Worm (Caenorhabditis elegans) whole organism, L3 larva: ENCODE measurements around the gene trim-21.

Experiments used
- ama-1 ChIP-seq: fragments of 150-350 bp; optimal IDR thresholded peaks from 2 replicates; lab custom pipeline; 2018
- ceh-28 ChIP-seq: fragments of 150-350 bp; optimal IDR thresholded peaks from 2 replicates; lab custom pipeline; 2014; ENCODE audit warnings: missing biosample characterization, missing genetic modification reagents, missing genetic modification characterization
- daf-12 ChIP-seq: fragments of 150-350 bp; optimal IDR thresholded peaks from 2 replicates; lab custom pipeline; 2014; ENCODE audit warnings: missing biosample characterization, missing genetic modification reagents, missing genetic modification characterization
- lin-15B ChIP-seq: fragments of 150-350 bp; optimal IDR thresholded peaks from 2 replicates; lab custom pipeline; 2014; ENCODE audit warnings: missing biosample characterization, missing genetic modification characterization
- nfya-1 ChIP-seq: sonication (generic microtip); optimal IDR thresholded peaks from 2 replicates; lab custom pipeline; 2017; ENCODE audit warnings: missing genetic modification characterization, mild to moderate bottlenecking, missing compliant biosample characterization, antibody characterized with exemption, moderate library complexity; ENCODE audit not compliant: insufficient read depth
- nhr-28 ChIP-seq: fragments of 150-350 bp; optimal IDR thresholded peaks from 2 replicates; lab custom pipeline; 2014; ENCODE audit warnings: missing biosample characterization, missing genetic modification characterization
- nhr-76 ChIP-seq: fragments of 150-350 bp; sonication (generic microtip); optimal IDR thresholded peaks from 5 replicates; lab custom pipeline; 2014; ENCODE audit warnings: missing biosample characterization, missing genetic modification characterization
- nhr-77 ChIP-seq: fragments of 150-350 bp; optimal IDR thresholded peaks from 2 replicates; lab custom pipeline; 2014; ENCODE audit warnings: missing biosample characterization, missing genetic modification characterization
- tbx-2 ChIP-seq: sonication (generic microtip); optimal IDR thresholded peaks from 2 replicates; lab custom pipeline; 2016; ENCODE audit warnings: mild to moderate bottlenecking, missing genetic modification characterization, missing compliant biosample characterization
- unc-62 ChIP-seq: fragments of 150-350 bp; sonication (generic microtip); optimal IDR thresholded peaks from 4 replicates; lab custom pipeline; 2014; ENCODE audit warnings: missing biosample characterization, missing genetic modification reagents, missing genetic modification characterization
- zag-1 ChIP-seq: fragments of 150-350 bp; optimal IDR thresholded peaks from 2 replicates; lab custom pipeline; 2014; ENCODE audit warnings: missing biosample characterization, missing genetic modification characterization

ce11 chrII:2284703-2285102 lies 27.9 kb downstream of the trim-21 start:
- TF ChIP-seq nhr-77 (tag; lab: Kevin White, UChicago) = no peak
- no peak for TF ChIP-seq nhr-76 (tag; lab: Kevin White, UChicago)
- TF ChIP-seq zag-1 (tag; lab: Kevin White, UChicago) = no peak
- no peak for TF ChIP-seq lin-15B (tag; lab: Kevin White, UChicago)
- no peak for TF ChIP-seq tbx-2
- TF ChIP-seq nhr-28 = no peak
- no peak for TF ChIP-seq daf-12 (tag; lab: Kevin White, UChicago)
- TF ChIP-seq ceh-28 (tag; lab: Kevin White, UChicago) = no peak
- TF ChIP-seq nfya-1 (tag; lab: Kevin White, UChicago) = no peak
- no peak for TF ChIP-seq ama-1 (lab: Kevin White, UChicago)
- no peak for TF ChIP-seq unc-62 (GFP tag; lab: Kevin White, UChicago)
